Worm (Caenorhabditis elegans): Measurements from ENCODE around the gene fipr-14.

DNA sequence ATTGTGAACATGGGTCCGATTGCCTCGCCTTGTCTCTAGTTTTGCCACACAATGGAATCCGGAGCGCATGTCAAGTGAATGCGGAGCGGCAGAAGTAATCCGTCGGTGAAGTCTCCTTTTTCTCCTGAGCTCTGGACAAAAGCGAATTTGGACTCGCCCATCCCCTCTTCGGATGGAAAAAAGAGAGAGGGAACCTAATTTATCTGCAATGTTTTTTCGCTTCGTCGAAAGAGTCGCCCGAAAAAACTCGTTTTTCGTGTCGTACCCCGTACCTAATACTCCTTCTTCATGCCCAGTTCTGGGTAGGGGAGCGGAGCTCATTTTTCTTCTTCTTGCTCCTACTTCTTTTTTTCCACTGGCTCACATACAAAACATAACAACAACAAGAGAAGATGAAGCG, 6.8 kb upstream of the fipr-14 start:
- no peak for TF ChIP-seq T26A5.8 (tag; optimal IDR thresholded peaks at IDR 0.05)
- TF ChIP-seq nhr-27 (tag; optimal IDR thresholded peaks at IDR 0.05) = no peak
- TF ChIP-seq lsl-1 (GFP tag; optimal IDR thresholded peaks at IDR 0.05) = no peak
- no peak for TF ChIP-seq madf-6 (GFP tag; IDR thresholded peaks at IDR 0.05)
- TF ChIP-seq F10E7.11 (tag; optimal IDR thresholded peaks at IDR 0.05) = no peak
- no peak for TF ChIP-seq zfh-2 (GFP tag; conservative IDR thresholded peaks at IDR 0.05)
- TF ChIP-seq unc-62 (GFP tag; optimal IDR thresholded peaks at IDR 0.05) = no peak
